Fruit fly (Drosophila melanogaster) whole organism, prepupa: ENCODE data around the gene eIF4E6.
A peak's percentile ranks its signal among the peaks of the same experiment; 100 is the strongest.

Experiments
- Blimp-1 ChIP-seq: fragments of 200-800 bp; sonication (Bioruptor generic); optimal IDR thresholded peaks from 3 replicates; lab custom pipeline; 2017; ENCODE audit warnings: missing biosample characterization, missing genetic modification characterization, mild to moderate bottlenecking, moderate library complexity, missing genetic modification reagents
- CG10669 ChIP-seq: fragments of 200-800 bp; sonication (Bioruptor generic); optimal IDR thresholded peaks from 3 replicates; lab custom pipeline; 2018; ENCODE audit warnings: missing biosample characterization, mild to moderate bottlenecking, missing genetic modification characterization, moderate library complexity
- CG11294 ChIP-seq: fragments of 200-800 bp; sonication (Bioruptor generic); IDR thresholded peaks from 2 replicates; pipeline ENCODE4 v1.3.6; 2022; ENCODE audit warnings: missing biosample characterization, missing genetic modification characterization
- CG11762 ChIP-seq: fragments of 200-800 bp; sonication (Bioruptor generic); optimal IDR thresholded peaks from 3 replicates; lab custom pipeline; 2016; ENCODE audit warnings: missing biosample characterization, missing genetic modification characterization; ENCODE audit not compliant: insufficient read depth
- CG11902 ChIP-seq: fragments of 200-800 bp; sonication (Bioruptor generic); optimal IDR thresholded peaks from 3 replicates; lab custom pipeline; 2016; ENCODE audit warnings: missing biosample characterization, missing genetic modification characterization
- CG16779 ChIP-seq: fragments of 200-800 bp; sonication (Bioruptor generic); optimal IDR thresholded peaks from 3 replicates; lab custom pipeline; 2017; ENCODE audit warnings: missing biosample characterization, mild to moderate bottlenecking, missing genetic modification characterization
- CG31627 ChIP-seq: fragments of 200-800 bp; sonication (Bioruptor generic); optimal IDR thresholded peaks from 3 replicates; lab custom pipeline; 2016; ENCODE audit warnings: missing biosample characterization, missing genetic modification characterization
- CG32006 ChIP-seq: fragments of 200-800 bp; sonication (Bioruptor generic); optimal IDR thresholded peaks from 3 replicates; lab custom pipeline; 2017; ENCODE audit warnings: missing biosample characterization, mild to moderate bottlenecking, missing genetic modification characterization
- CG34406 ChIP-seq: fragments of 200-800 bp; sonication (Bioruptor generic); optimal IDR thresholded peaks from 3 replicates; lab custom pipeline; 2016; ENCODE audit warnings: missing biosample characterization, missing genetic modification characterization
- CG4318 ChIP-seq: fragments of 200-800 bp; sonication (Bioruptor generic); optimal IDR thresholded peaks from 3 replicates; lab custom pipeline; 2017; ENCODE audit warnings: missing biosample characterization, mild to moderate bottlenecking, missing genetic modification characterization
- CG6163 ChIP-seq: fragments of 200-800 bp; sonication (Bioruptor generic); IDR thresholded peaks from 3 replicates; pipeline ENCODE4 v1.3.6; 2022; ENCODE audit warnings: missing biosample characterization, missing genetic modification characterization
- CG6792 ChIP-seq: fragments of 200-800 bp; sonication (Bioruptor generic); optimal IDR thresholded peaks from 3 replicates; lab custom pipeline; 2016; ENCODE audit warnings: missing biosample characterization, missing genetic modification characterization
- CG6808 ChIP-seq: fragments of 200-800 bp; sonication (Bioruptor generic); optimal IDR thresholded peaks from 3 replicates; lab custom pipeline; 2017; ENCODE audit warnings: missing biosample characterization, missing genetic modification characterization, mild to moderate bottlenecking, moderate library complexity, missing genetic modification reagents
- CG6854 ChIP-seq: fragments of 200-800 bp; sonication (Bioruptor generic); optimal IDR thresholded peaks from 2 replicates; lab custom pipeline; 2017; ENCODE audit warnings: missing biosample characterization, mild to moderate bottlenecking, missing genetic modification characterization
- CG8319 ChIP-seq: fragments of 200-800 bp; sonication (Bioruptor generic); optimal IDR thresholded peaks from 3 replicates; lab custom pipeline; 2016; ENCODE audit warnings: missing biosample characterization, missing genetic modification characterization
- CG8632 ChIP-seq: fragments of 200-800 bp; sonication (Bioruptor generic); optimal IDR thresholded peaks from 3 replicates; lab custom pipeline; 2016; ENCODE audit warnings: missing biosample characterization, missing genetic modification characterization
- Eip75B ChIP-seq: fragments of 200-800 bp; sonication (Bioruptor generic); optimal IDR thresholded peaks from 3 replicates; lab custom pipeline; 2016; ENCODE audit warnings: missing biosample characterization, missing genetic modification characterization
- Eip78C ChIP-seq: fragments of 200-800 bp; sonication (Bioruptor generic); peaks from one replicate; lab custom pipeline; 2016; ENCODE audit warnings: missing biosample characterization, missing genetic modification characterization
- Eip93F ChIP-seq: fragments of 200-800 bp; sonication (Bioruptor generic); optimal IDR thresholded peaks from 2 replicates; lab custom pipeline; 2016; ENCODE audit warnings: missing biosample characterization, mild to moderate bottlenecking, missing genetic modification characterization
- Ets21C ChIP-seq: fragments of 200-800 bp; sonication (Bioruptor generic); optimal IDR thresholded peaks from 3 replicates; lab custom pipeline; 2016; ENCODE audit warnings: missing biosample characterization, missing genetic modification characterization
- Ets96B ChIP-seq: fragments of 200-800 bp; optimal IDR thresholded peaks from 2 replicates; lab custom pipeline; 2019; ENCODE audit warnings: missing biosample characterization, mild to moderate bottlenecking, missing genetic modification characterization, moderate library complexity
- Gug ChIP-seq: fragments of 200-800 bp; sonication (Bioruptor generic); IDR thresholded peaks from 2 replicates; pipeline ENCODE4 v1.3.6; 2022; ENCODE audit warnings: missing biosample characterization, missing genetic modification characterization
- Hr38 ChIP-seq: sonication (Bioruptor generic); optimal IDR thresholded peaks from 2 replicates; lab custom pipeline; 2016; ENCODE audit warnings: missing biosample characterization, missing genetic modification characterization
- Hr39 ChIP-seq: fragments of 200-800 bp; sonication (Bioruptor generic); optimal IDR thresholded peaks from 2 replicates; lab custom pipeline; 2016; ENCODE audit warnings: missing biosample characterization, missing genetic modification characterization
- Hr4 ChIP-seq: fragments of 200-800 bp; sonication (Bioruptor generic); optimal IDR thresholded peaks from 3 replicates; lab custom pipeline; 2016; ENCODE audit warnings: missing biosample characterization, missing genetic modification characterization
- Lpt ChIP-seq: fragments of 200-800 bp; sonication (Bioruptor generic); optimal IDR thresholded peaks from 3 replicates; lab custom pipeline; 2016; ENCODE audit warnings: missing biosample characterization, missing genetic modification characterization
- Met ChIP-seq: fragments of 200-800 bp; sonication (Bioruptor generic); optimal IDR thresholded peaks from 3 replicates; lab custom pipeline; 2016; ENCODE audit warnings: missing biosample characterization, missing genetic modification characterization
- OdsH ChIP-seq: fragments of 200-800 bp; sonication (Bioruptor generic); optimal IDR thresholded peaks from 3 replicates; lab custom pipeline; 2016; ENCODE audit warnings: missing biosample characterization, missing genetic modification characterization
- Sox15 ChIP-seq: fragments of 200-800 bp; sonication (Bioruptor generic); optimal IDR thresholded peaks from 3 replicates; lab custom pipeline; 2016; ENCODE audit warnings: missing biosample characterization, missing genetic modification characterization
- achi ChIP-seq: fragments of 200-800 bp; sonication (Bioruptor generic); optimal IDR thresholded peaks from 3 replicates; lab custom pipeline; 2016; ENCODE audit warnings: missing biosample characterization, missing genetic modification characterization
- cyc ChIP-seq: fragments of 200-800 bp; sonication (Bioruptor generic); optimal IDR thresholded peaks from 3 replicates; lab custom pipeline; 2016; ENCODE audit warnings: missing biosample characterization, missing genetic modification characterization
- dac ChIP-seq: fragments of 200-800 bp; sonication (Bioruptor generic); optimal IDR thresholded peaks from 2 replicates; lab custom pipeline; 2017; ENCODE audit warnings: missing biosample characterization, mild to moderate bottlenecking, missing genetic modification characterization
- eg ChIP-seq: fragments of 200-800 bp; sonication (Bioruptor generic); IDR thresholded peaks from 3 replicates; pipeline ENCODE4 v1.3.6; 2022; ENCODE audit warnings: missing biosample characterization, missing genetic modification characterization
- esn ChIP-seq: fragments of 200-800 bp; sonication (Bioruptor generic); optimal IDR thresholded peaks from 2 replicates; lab custom pipeline; 2016; ENCODE audit warnings: missing biosample characterization, mild to moderate bottlenecking, missing genetic modification characterization, moderate library complexity
- fd59A ChIP-seq: fragments of 200-800 bp; sonication (Bioruptor generic); optimal IDR thresholded peaks from 2 replicates; lab custom pipeline; 2017; ENCODE audit warnings: missing biosample characterization, mild to moderate bottlenecking, missing genetic modification characterization, missing genetic modification reagents
- fd85E ChIP-seq: fragments of 200-800 bp; sonication (Bioruptor generic); optimal IDR thresholded peaks from 3 replicates; lab custom pipeline; 2016; ENCODE audit warnings: missing biosample characterization, missing genetic modification characterization
- lz ChIP-seq: fragments of 200-800 bp; sonication (Bioruptor generic); optimal IDR thresholded peaks from 3 replicates; lab custom pipeline; 2016; ENCODE audit warnings: missing biosample characterization, missing genetic modification characterization
- pdm3 ChIP-seq: fragments of 200-800 bp; sonication (Bioruptor generic); optimal IDR thresholded peaks from 3 replicates; lab custom pipeline; 2016; ENCODE audit warnings: missing biosample characterization, missing genetic modification characterization
- salr ChIP-seq, 2 experiments: fragments of 200-800 bp; sonication (Bioruptor generic); optimal IDR thresholded peaks; 3 replicates each; lab custom pipeline; 2016 to 2018; ENCODE audit warnings: missing biosample characterization in 2 of 2, missing genetic modification characterization in 2 of 2, mild to moderate bottlenecking in 1 of 2
- ss ChIP-seq, 2 experiments: fragments of 200-800 bp; sonication (Bioruptor generic); optimal IDR thresholded peaks; 2 replicates in 1 of 2; 3 replicates in 1 of 2; lab custom pipeline; 2017 to 2018; ENCODE audit warnings: mild to moderate bottlenecking in 2 of 2, missing biosample characterization in 2 of 2, missing genetic modification characterization in 2 of 2, moderate library complexity in 1 of 2
- svp ChIP-seq: fragments of 200-800 bp; sonication (Bioruptor generic); peaks from one replicate; lab custom pipeline; 2016; ENCODE audit warnings: missing biosample characterization, missing genetic modification characterization
- topi ChIP-seq: fragments of 200-800 bp; sonication (Bioruptor generic); optimal IDR thresholded peaks from 3 replicates; lab custom pipeline; 2016; ENCODE audit warnings: missing biosample characterization, missing genetic modification characterization
- vri ChIP-seq: fragments of 200-800 bp; sonication (Bioruptor generic); optimal IDR thresholded peaks from 3 replicates; lab custom pipeline; 2016; ENCODE audit warnings: missing biosample characterization, mild to moderate bottlenecking, missing genetic modification characterization

The eIF4E6 gene

dm6 chr3R:29064682-29065100, 37.7 kb upstream of the eIF4E6 start (continued):
- peak in 1 of 2 experiments; percentile 34 for TF ChIP-seq ss (GFP tag; optimal IDR thresholded peaks at IDR 0.05; lab: Kevin White, UChicago)
- TF ChIP-seq Eip78C, result peak; percentile 85
- TF ChIP-seq lz (GFP tag; lab: Kevin White, UChicago), result peak; percentile 31
- no peak for TF ChIP-seq CG11294
- peak; percentile 33 for TF ChIP-seq CG11762 (GFP tag; lab: Kevin White, UChicago)
- peak; percentile 10 for TF ChIP-seq CG6854 (GFP tag; lab: Kevin White, UChicago)
- no peak for TF ChIP-seq eg (GFP tag; lab: Robert Waterston, UW)
- peak; percentile 52 for TF ChIP-seq CG32006
- peak; percentile 40 for TF ChIP-seq achi (GFP tag; lab: Kevin White, UChicago)
- peak; percentile 40 for TF ChIP-seq OdsH (GFP tag; lab: Kevin White, UChicago)
- peak; percentile 43 for TF ChIP-seq CG8632 (GFP tag; lab: Kevin White, UChicago)
- peak; percentile 30 for TF ChIP-seq Met
- no peak for TF ChIP-seq Sox15 (GFP tag; lab: Kevin White, UChicago)
- peak in 1 of 2 experiments; percentile 35 for TF ChIP-seq salr (GFP tag; optimal IDR thresholded peaks at IDR 0.05; lab: Kevin White, UChicago)
- TF ChIP-seq CG16779, result no peak
- peak; percentile 35 for TF ChIP-seq Lpt (GFP tag; lab: Kevin White, UChicago)
- TF ChIP-seq topi (GFP tag; lab: Kevin White, UChicago), result peak; percentile 62
- peak; percentile 28 for TF ChIP-seq Hr39 (GFP tag; lab: Kevin White, UChicago)
- no peak for TF ChIP-seq Eip93F (GFP tag; lab: Kevin White, UChicago)
- TF ChIP-seq CG31627 (GFP tag; lab: Kevin White, UChicago), result peak; percentile 24
- TF ChIP-seq Ets96B, result peak; percentile 33
- peak; percentile 26 for TF ChIP-seq CG34406 (GFP tag; lab: Kevin White, UChicago)
- peak; percentile 26 for TF ChIP-seq CG8319 (GFP tag; lab: Kevin White, UChicago)
- TF ChIP-seq dac, result peak; percentile 29

dm6 chr3R:29063921-29064460, 37.0 kb upstream of the eIF4E6 start:
- TF ChIP-seq salr (GFP tag; optimal IDR thresholded peaks at IDR 0.05; lab: Kevin White, UChicago) (peak in 1 of 2 experiments; percentile 15), Blimp-1 (no peak)

- TF ChIP-seq CG6792 (GFP tag; lab: Kevin White, UChicago), result peak; percentile 64
- TF ChIP-seq CG31627 (GFP tag; lab: Kevin White, UChicago), result peak; percentile 62
- peak; percentile 35 for TF ChIP-seq Ets21C (GFP tag; lab: Kevin White, UChicago)
- TF ChIP-seq lz (GFP tag; lab: Kevin White, UChicago), result peak; percentile 78
- TF ChIP-seq Sox15 (GFP tag; lab: Kevin White, UChicago), result peak; percentile 69
- peak; percentile 58 for TF ChIP-seq Hr39 (GFP tag; lab: Kevin White, UChicago)
- TF ChIP-seq cyc (GFP tag; lab: Kevin White, UChicago), result peak; percentile 50
- peak; percentile 74 for TF ChIP-seq svp (GFP tag; lab: Kevin White, UChicago)
- peak; percentile 72 for TF ChIP-seq CG10669
- TF ChIP-seq vri (GFP tag; lab: Kevin White, UChicago), result no peak
- peak; percentile 61 for TF ChIP-seq CG11902 (GFP tag; lab: Kevin White, UChicago)
- peak; percentile 75 for TF ChIP-seq CG6808 (GFP tag; lab: Kevin White, UChicago)
- peak; percentile 57 for TF ChIP-seq topi (GFP tag; lab: Kevin White, UChicago)
- peak in 1 of 2 experiments; percentile 18 for TF ChIP-seq ss (GFP tag; optimal IDR thresholded peaks at IDR 0.05; lab: Kevin White, UChicago)
- peak; percentile 61 for TF ChIP-seq CG4318 (GFP tag; lab: Kevin White, UChicago)
- TF ChIP-seq Ets96B, result peak; percentile 65
- no peak for TF ChIP-seq Hr38
- TF ChIP-seq Blimp-1, result peak; percentile 9
- peak; percentile 62 for TF ChIP-seq fd59A (GFP tag; lab: Kevin White, UChicago)
- peak; percentile 84 for TF ChIP-seq Hr4
- no peak for TF ChIP-seq CG6163
- no peak for TF ChIP-seq Lpt (GFP tag; lab: Kevin White, UChicago)
- no peak for TF ChIP-seq fd85E (GFP tag; lab: Kevin White, UChicago)
- TF ChIP-seq CG34406 (GFP tag; lab: Kevin White, UChicago), result peak; percentile 77
- peak in 1 of 2 experiments; percentile 71 for TF ChIP-seq salr (GFP tag; optimal IDR thresholded peaks at IDR 0.05; lab: Kevin White, UChicago)
- no peak for TF ChIP-seq eg (GFP tag; lab: Robert Waterston, UW)
- no peak for TF ChIP-seq Gug (GFP tag; lab: Robert Waterston, UW)
- no peak for TF ChIP-seq CG6854 (GFP tag; lab: Kevin White, UChicago)
- no peak for TF ChIP-seq dac
- TF ChIP-seq esn (GFP tag; lab: Kevin White, UChicago), result peak; percentile 86
- TF ChIP-seq CG32006, result peak; percentile 78
- TF ChIP-seq Eip78C, result peak; percentile 91
- peak; percentile 55 for TF ChIP-seq Eip75B
- peak; percentile 67 for TF ChIP-seq pdm3 (GFP tag; lab: Kevin White, UChicago)
- TF ChIP-seq CG8319 (GFP tag; lab: Kevin White, UChicago), result peak; percentile 63
Measured at dm6 chr3R:29063207-29063920, 36.4 kb upstream of the eIF4E6 start.
